Worm (Caenorhabditis elegans) whole organism, late embryonic: ENCODE data around the gene fil-2.

ENCODE experiments used
- fkh-6 ChIP-seq: sonication (generic microtip); optimal IDR thresholded peaks from 2 replicates; lab custom pipeline; 2016; ENCODE audit warnings: missing genetic modification characterization, missing compliant biosample characterization
- pqm-1 ChIP-seq: sonication (generic microtip); optimal IDR thresholded peaks from 2 replicates; lab custom pipeline; 2016; ENCODE audit warnings: missing genetic modification characterization, missing compliant biosample characterization
- rnt-1 ChIP-seq: sonication (generic microtip); optimal IDR thresholded peaks from 2 replicates; lab custom pipeline; 2016; ENCODE audit warnings: missing genetic modification characterization, missing compliant biosample characterization

DNA sequence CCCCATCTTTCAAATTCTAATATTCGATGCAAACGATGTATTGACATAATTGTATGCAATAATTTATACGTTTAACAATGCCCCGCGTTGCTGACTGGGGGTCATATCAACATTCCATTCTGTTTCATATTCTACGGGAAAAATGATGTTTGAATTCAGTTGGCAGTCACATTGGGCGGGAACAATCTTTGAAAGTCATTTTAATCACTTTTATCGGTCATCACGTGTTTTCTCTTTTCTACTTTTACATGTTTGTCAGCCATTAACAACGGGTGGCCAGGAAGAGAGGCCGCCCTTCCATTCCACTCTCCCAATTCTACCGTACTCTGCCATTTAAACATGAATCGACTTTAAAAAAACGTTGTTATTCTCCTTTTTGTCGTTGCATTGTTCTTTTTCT lies 30.1 kb upstream of the fil-2 start:
- TF ChIP-seq fkh-6 (tag; lab: Kevin White, UChicago) (no peak), pqm-1 (tag; lab: Kevin White, UChicago) (no peak), rnt-1 (tag; lab: Kevin White, UChicago) (no peak)
